Fruit fly (Drosophila melanogaster) whole organism, embryonic: ENCODE data around the gene CG43401.

Experiments used
- CG11093 ChIP-seq: fragments of 200-800 bp; sonication (Bioruptor generic); IDR thresholded peaks from 3 replicates; pipeline ENCODE4 v1.3.6; 2022; ENCODE audit warnings: missing biosample characterization, missing genetic modification characterization
- CG15479 ChIP-seq: fragments of 200-800 bp; sonication (Bioruptor generic); optimal IDR thresholded peaks from 3 replicates; lab custom pipeline; 2019; ENCODE audit warnings: missing biosample characterization, mild to moderate bottlenecking, missing genetic modification characterization, moderate library complexity
- CG4360 ChIP-seq: fragments of 200-800 bp; sonication (Bioruptor generic); IDR thresholded peaks from 2 replicates; pipeline ENCODE4 v1.3.6; 2022; ENCODE audit warnings: missing biosample characterization, missing genetic modification characterization
- CG4730 ChIP-seq: fragments of 200-800 bp; sonication (Bioruptor generic); IDR thresholded peaks from 2 replicates; pipeline ENCODE4 v1.3.6; 2022; ENCODE audit warnings: missing biosample characterization, missing genetic modification characterization
- CG5180 ChIP-seq: fragments of 200-800 bp; sonication (Bioruptor generic); optimal IDR thresholded peaks from 3 replicates; lab custom pipeline; 2017; ENCODE audit warnings: missing biosample characterization, missing genetic modification characterization, mild to moderate bottlenecking, moderate library complexity, missing genetic modification reagents
- CG7745 ChIP-seq: fragments of 200-800 bp; sonication (Bioruptor generic); optimal IDR thresholded peaks from 2 replicates; lab custom pipeline; 2018; ENCODE audit warnings: missing biosample characterization, mild to moderate bottlenecking, missing genetic modification characterization, moderate library complexity
- CG9437 ChIP-seq: fragments of 200-800 bp; sonication (Bioruptor generic); optimal IDR thresholded peaks from 2 replicates; lab custom pipeline; 2018; ENCODE audit warnings: missing biosample characterization, mild to moderate bottlenecking, missing genetic modification characterization
- CkIIα-i1 ChIP-seq: fragments of 200-800 bp; sonication (Bioruptor generic); IDR thresholded peaks from 2 replicates; pipeline ENCODE4 v1.3.6; 2022; ENCODE audit warnings: missing biosample characterization, missing genetic modification characterization
- D ChIP-seq, 2 experiments: fragments of 200-800 bp in 1 of 2; fragments of >200 bp in 1 of 2; sonication (Bioruptor generic) in 1 of 2; optimal IDR thresholded peaks; 2 replicates in 1 of 2; 3 replicates in 1 of 2; lab custom pipeline; 2017; ENCODE audit warnings: mild to moderate bottlenecking in 1 of 2, missing biosample characterization in 1 of 2, missing genetic modification characterization in 1 of 2, missing genetic modification reagents in 1 of 2
- D19A ChIP-seq: fragments of 200-800 bp; optimal IDR thresholded peaks from 3 replicates; lab custom pipeline; 2019; ENCODE audit warnings: missing biosample characterization, mild to moderate bottlenecking, missing genetic modification characterization, moderate library complexity
- D19B ChIP-seq: fragments of 200-800 bp; sonication (Bioruptor generic); optimal IDR thresholded peaks from 2 replicates; lab custom pipeline; 2017; ENCODE audit warnings: missing biosample characterization, mild to moderate bottlenecking, missing genetic modification characterization
- Deaf1 ChIP-seq: fragments of 200-800 bp; optimal IDR thresholded peaks from 3 replicates; lab custom pipeline; 2019; ENCODE audit warnings: missing biosample characterization, mild to moderate bottlenecking, missing genetic modification characterization, moderate library complexity
- Doc2 ChIP-seq: fragments of 200-800 bp; sonication (Bioruptor generic); IDR thresholded peaks from 2 replicates; pipeline ENCODE4 v1.3.6; 2022; ENCODE audit warnings: missing biosample characterization, missing genetic modification characterization
- Ets65A ChIP-seq: fragments of 200-800 bp; sonication (Bioruptor generic); peaks from one replicate; lab custom pipeline; 2016; ENCODE audit warnings: missing biosample characterization, missing genetic modification characterization
- NfI ChIP-seq: fragments of 200-800 bp; sonication (Bioruptor generic); optimal IDR thresholded peaks from 3 replicates; lab custom pipeline; 2018; ENCODE audit warnings: missing biosample characterization, mild to moderate bottlenecking, missing genetic modification characterization, moderate library complexity
- Oli ChIP-seq: fragments of 200-800 bp; sonication (Bioruptor generic); optimal IDR thresholded peaks from 2 replicates; lab custom pipeline; 2018; ENCODE audit warnings: missing biosample characterization, mild to moderate bottlenecking, missing genetic modification characterization, moderate library complexity
- Stat92E ChIP-seq, 3 experiments: fragments of >200 bp in 2 of 3; fragments of 200-800 bp in 1 of 3; sonication (Bioruptor generic) in 1 of 3; optimal IDR thresholded peaks; 2 replicates each; lab custom pipeline; 2017 to 2019; ENCODE audit warnings: missing biosample characterization in 3 of 3, missing genetic modification characterization in 3 of 3, mild to moderate bottlenecking in 1 of 3, moderate library complexity in 1 of 3
- ac ChIP-seq: fragments of 200-800 bp; sonication (Bioruptor generic); optimal IDR thresholded peaks from 3 replicates; lab custom pipeline; 2017; ENCODE audit warnings: missing biosample characterization, mild to moderate bottlenecking, missing genetic modification characterization
- bsh ChIP-seq, 2 experiments: fragments of 200-800 bp; sonication (Bioruptor generic); optimal IDR thresholded peaks; 2 replicates each; lab custom pipeline; 2017 to 2018; ENCODE audit warnings: mild to moderate bottlenecking in 2 of 2, missing biosample characterization in 2 of 2, missing genetic modification characterization in 2 of 2, moderate library complexity in 1 of 2
- cad ChIP-seq: fragments of >200 bp; optimal IDR thresholded peaks from 2 replicates; lab custom pipeline; 2017; ENCODE audit warnings: missing biosample characterization, missing genetic modification characterization
- emc ChIP-seq: fragments of 200-800 bp; sonication (Bioruptor generic); optimal IDR thresholded peaks from 2 replicates; lab custom pipeline; 2016; ENCODE audit warnings: missing biosample characterization, missing genetic modification characterization
- gem ChIP-seq: fragments of 200-800 bp; sonication (Bioruptor generic); optimal IDR thresholded peaks from 2 replicates; lab custom pipeline; 2019; ENCODE audit warnings: missing biosample characterization, mild to moderate bottlenecking, missing genetic modification characterization, moderate library complexity
- grau ChIP-seq: fragments of 200-800 bp; optimal IDR thresholded peaks from 3 replicates; lab custom pipeline; 2019; ENCODE audit warnings: missing biosample characterization, mild to moderate bottlenecking, missing genetic modification characterization, moderate library complexity
- gro ChIP-seq: fragments of 200-800 bp; sonication (Bioruptor generic); optimal IDR thresholded peaks from 2 replicates; lab custom pipeline; 2016; ENCODE audit warnings: missing biosample characterization, missing genetic modification characterization
- kni ChIP-seq: fragments of 200-800 bp; sonication (Bioruptor generic); optimal IDR thresholded peaks from 3 replicates; lab custom pipeline; 2017; ENCODE audit warnings: mild to moderate bottlenecking, missing biosample characterization, missing genetic modification reagents, missing genetic modification characterization
- nom ChIP-seq: fragments of 200-800 bp; sonication (Bioruptor generic); optimal IDR thresholded peaks from 2 replicates; lab custom pipeline; 2017; ENCODE audit warnings: missing biosample characterization, missing genetic modification characterization, mild to moderate bottlenecking, moderate library complexity, missing genetic modification reagents
- pros ChIP-seq: fragments of 200-800 bp; sonication (Bioruptor generic); optimal IDR thresholded peaks from 3 replicates; lab custom pipeline; 2019; ENCODE audit warnings: missing biosample characterization, mild to moderate bottlenecking, missing genetic modification characterization, moderate library complexity
- ro ChIP-seq: fragments of 200-800 bp; sonication (Bioruptor generic); IDR thresholded peaks from 2 replicates; pipeline ENCODE4 v1.3.6; 2022; ENCODE audit warnings: missing biosample characterization, missing genetic modification characterization
- row ChIP-seq: fragments of 200-800 bp; sonication (Bioruptor generic); IDR thresholded peaks from 3 replicates; pipeline ENCODE4 v1.3.6; 2022; ENCODE audit warnings: missing biosample characterization, missing genetic modification characterization
- sd ChIP-seq: fragments of 200-800 bp; sonication (Bioruptor generic); optimal IDR thresholded peaks from 3 replicates; lab custom pipeline; 2018; ENCODE audit warnings: missing biosample characterization, mild to moderate bottlenecking, missing genetic modification characterization, moderate library complexity
- sens ChIP-seq: fragments of 200-800 bp; sonication (Bioruptor generic); peaks from one replicate; lab custom pipeline; 2016; ENCODE audit warnings: missing biosample characterization, missing genetic modification characterization
- tgo ChIP-seq: fragments of 200-800 bp; sonication (Bioruptor generic); IDR thresholded peaks from 3 replicates; pipeline ENCODE4 v1.3.6; 2022; ENCODE audit warnings: missing biosample characterization, missing genetic modification characterization
- tio ChIP-seq: fragments of 200-800 bp; sonication (Bioruptor generic); optimal IDR thresholded peaks from 2 replicates; lab custom pipeline; 2017; ENCODE audit warnings: missing biosample characterization, missing genetic modification characterization, inconsistent platforms
- tll ChIP-seq, 2 experiments: fragments of 200-800 bp in 1 of 2; fragments of >200 bp in 1 of 2; sonication (Bioruptor generic) in 1 of 2; optimal IDR thresholded peaks; 2 replicates each; lab custom pipeline; 2017 to 2019; ENCODE audit warnings: missing biosample characterization in 2 of 2, missing genetic modification characterization in 2 of 2, mild to moderate bottlenecking in 1 of 2, moderate library complexity in 1 of 2
- twi ChIP-seq: fragments of 200-800 bp; optimal IDR thresholded peaks from 2 replicates; lab custom pipeline; 2019; ENCODE audit warnings: missing biosample characterization, mild to moderate bottlenecking, missing genetic modification characterization, moderate library complexity
- zen ChIP-seq: fragments of 200-800 bp; sonication (Bioruptor generic); optimal IDR thresholded peaks from 3 replicates; lab custom pipeline; 2018; ENCODE audit warnings: missing biosample characterization, mild to moderate bottlenecking, missing genetic modification characterization, moderate library complexity

Gene CG43401

dm6 chr2L:1410780-1411625, 17.3 kb upstream of the CG43401 start:
- TF ChIP-seq zen (tag; lab: Kevin White, UChicago) (peak; percentile 61), sd (tag; lab: Kevin White, UChicago) (peak; percentile 9), row (GFP tag; lab: Robert Waterston, UW) (no peak), pros (GFP tag; lab: Kevin White, UChicago) (peak; percentile 97), D19B (GFP tag; lab: Kevin White, UChicago) (no peak), kni (GFP tag; lab: Kevin White, UChicago) (peak; percentile 94), CG7745 (tag; lab: Kevin White, UChicago) (peak; percentile 86), Deaf1 (no peak), D19A (peak; percentile 51), tio (GFP tag; lab: Kevin White, UChicago) (no peak), D (optimal IDR thresholded peaks at IDR 0.05; lab: Kevin White, UChicago) (peak; percentile 94), D (GFP tag; optimal IDR thresholded peaks at IDR 0.05; lab: Kevin White, UChicago) (peak; percentile 34), twi (peak; percentile 71), CkIIα-i1 (GFP tag; lab: Robert Waterston, UW) (no peak), CG15479 (GFP tag; lab: Kevin White, UChicago) (peak; percentile 99), grau (peak; percentile 72), ro (no peak), Stat92E (GFP tag; optimal IDR thresholded peaks at IDR 0.05; lab: Kevin White, UChicago) (peak in 1 of 3 experiments; percentile 84), cad (peak; percentile 90), CG4730 (GFP tag; lab: Robert Waterston, UW) (no peak), tll (GFP tag; optimal IDR thresholded peaks at IDR 0.05; lab: Kevin White, UChicago) (peak in 1 of 2 experiments; percentile 97), Doc2 (GFP tag; lab: Robert Waterston, UW) (no peak), gem (tag; lab: Kevin White, UChicago) (no peak), ac (GFP tag; lab: Kevin White, UChicago) (peak; percentile 76)

- peak; percentile 9 for TF ChIP-seq nom (GFP tag; lab: Kevin White, UChicago)
- no peak for TF ChIP-seq CG5180
- no peak for TF ChIP-seq tgo (GFP tag; lab: Robert Waterston, UW)
- TF ChIP-seq bsh (GFP tag; optimal IDR thresholded peaks at IDR 0.05; lab: Kevin White, UChicago), result peak in 1 of 2 experiments; percentile 17
- TF ChIP-seq Oli (tag; lab: Kevin White, UChicago), result no peak
- TF ChIP-seq emc (GFP tag; lab: Kevin White, UChicago), result no peak
- TF ChIP-seq, all 482 proteins: peak for 2
Observed at dm6 chr2L:1412691-1413090, 15.6 kb upstream of the CG43401 start.

dm6 chr2L:1414019-1414418, 14.3 kb upstream of the CG43401 start:
- TF ChIP-seq sens (GFP tag; lab: Kevin White, UChicago), result peak; percentile 52
- TF ChIP-seq CG9437 (GFP tag; lab: Kevin White, UChicago), result no peak
- no peak for TF ChIP-seq CG11093

DNA sequence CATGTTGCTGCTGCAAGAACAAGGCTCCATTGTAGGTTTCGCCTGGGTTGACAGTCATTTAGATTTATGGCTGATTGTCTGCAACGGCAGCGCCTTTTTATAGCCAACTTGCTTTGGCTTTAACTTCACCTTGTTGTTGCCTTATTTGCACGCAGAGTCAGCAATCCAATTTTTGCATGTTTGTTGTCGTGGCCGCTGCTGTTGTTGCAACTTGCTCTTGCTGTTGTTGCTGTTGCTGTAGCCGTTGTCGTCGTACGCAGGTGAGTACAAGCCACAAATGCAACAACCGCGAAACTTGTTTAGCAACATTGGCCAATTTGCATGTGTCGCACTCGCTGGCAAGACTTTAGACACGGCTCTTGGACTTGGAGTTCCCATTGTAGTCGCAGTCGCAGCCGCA, 12.7 kb upstream of the CG43401 start:
- TF ChIP-seq Ets65A (peak; percentile 63), gro (GFP tag; lab: Kevin White, UChicago) (no peak), CG4360 (no peak), NfI (GFP tag; lab: Kevin White, UChicago) (no peak)
